Worm (Caenorhabditis elegans) whole organism, L2 larva: ENCODE data around the gene umps-1.

ENCODE experiments used
- R02D3.7 ChIP-seq: fragments of 150-350 bp; optimal IDR thresholded peaks from 2 replicates; lab custom pipeline; 2014; ENCODE audit warnings: missing biosample characterization, missing genetic modification characterization
- ZK546.5 ChIP-seq: sonication (generic microtip); optimal IDR thresholded peaks from 2 replicates; lab custom pipeline; 2017; ENCODE audit warnings: missing biosample characterization, missing genetic modification characterization
- alr-1 ChIP-seq: fragments of 150-350 bp; optimal IDR thresholded peaks from 2 replicates; lab custom pipeline; 2014; ENCODE audit warnings: missing biosample characterization, missing genetic modification characterization
- ama-1 ChIP-seq: fragments of 150-350 bp; optimal IDR thresholded peaks from 2 replicates; lab custom pipeline; 2018; ENCODE audit warnings: inconsistent platforms
- elt-3 ChIP-seq: sonication (generic microtip); optimal IDR thresholded peaks from 2 replicates; lab custom pipeline; 2017; ENCODE audit warnings: missing biosample characterization, missing genetic modification characterization
- fos-1 ChIP-seq: fragments of 150-350 bp; optimal IDR thresholded peaks from 2 replicates; lab custom pipeline; 2014; ENCODE audit warnings: missing biosample characterization, missing genetic modification characterization
- nhr-12 ChIP-seq: fragments of 150-350 bp; optimal IDR thresholded peaks from 2 replicates; lab custom pipeline; 2014; ENCODE audit warnings: missing biosample characterization, missing genetic modification characterization
- nhr-23 ChIP-seq: fragments of 150-350 bp; optimal IDR thresholded peaks from 2 replicates; lab custom pipeline; 2014; ENCODE audit warnings: missing biosample characterization, missing genetic modification reagents, missing genetic modification characterization
- ztf-11 ChIP-seq: sonication (generic microtip); optimal IDR thresholded peaks from 2 replicates; lab custom pipeline; 2017; ENCODE audit warnings: missing biosample characterization, missing genetic modification characterization

ce11 chrIII:10354591-10354990 lies 2.9 kb downstream of the umps-1 start:
- TF ChIP-seq nhr-23 (tag; lab: Kevin White, UChicago) (no peak), fos-1 (no peak), nhr-12 (tag; lab: Kevin White, UChicago) (no peak), ZK546.5 (tag; lab: Kevin White, UChicago) (no peak), ama-1 (lab: Kevin White, UChicago) (no peak), ztf-11 (no peak), elt-3 (tag; lab: Kevin White, UChicago) (no peak), R02D3.7 (tag; lab: Kevin White, UChicago) (no peak), alr-1 (no peak)
